Worm (Caenorhabditis elegans): Measurements from ENCODE around the gene fipr-4.

DNA sequence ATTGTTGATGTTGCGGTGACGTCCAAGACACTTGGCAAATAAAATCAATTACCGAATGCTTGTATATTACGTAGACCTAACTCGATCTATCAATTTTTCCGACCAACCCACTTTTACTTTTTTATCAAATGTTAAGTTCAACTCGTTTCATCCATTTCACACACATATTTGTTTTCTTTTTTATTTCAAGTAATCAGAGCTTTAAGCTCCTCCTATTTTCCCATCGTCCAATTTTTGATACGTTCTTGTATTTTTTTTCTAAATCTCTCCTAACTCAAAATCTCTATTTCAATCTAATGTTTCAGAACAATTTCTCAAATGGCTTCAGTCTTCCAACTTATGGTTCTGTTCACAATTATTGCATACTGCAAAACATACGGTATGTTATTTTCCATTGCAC, 29.9 kb downstream of the fipr-4 start, which contains the start of gene ZK856.6:
- no peak for TF ChIP-seq ceh-19 (GFP tag; optimal IDR thresholded peaks at IDR 0.05)
- TF ChIP-seq sox-2 (GFP tag; IDR thresholded peaks at IDR 0.05) = no peak
- no peak for TF ChIP-seq elt-2 (tag; optimal IDR thresholded peaks at IDR 0.05)
- TF ChIP-seq hlh-30 (tag; optimal IDR thresholded peaks at IDR 0.05; ENCODE audit: insufficient read depth) = no peak
